Worm (Caenorhabditis elegans) whole organism, L2 larva: ENCODE measurements around the gene F56D1.1.

Experiments
- F13H6.1 ChIP-seq: sonication (generic microtip); optimal IDR thresholded peaks from 2 replicates; lab custom pipeline; 2016; ENCODE audit warnings: missing genetic modification characterization, missing compliant biosample characterization
- R02D3.7 ChIP-seq: fragments of 150-350 bp; optimal IDR thresholded peaks from 2 replicates; lab custom pipeline; 2014; ENCODE audit warnings: missing biosample characterization, missing genetic modification characterization
- Y55F3AM.14 ChIP-seq: fragments of 200-800 bp; sonication (Bioruptor generic); optimal IDR thresholded peaks from 2 replicates; lab custom pipeline; 2018; ENCODE audit warnings: mild to moderate bottlenecking, missing genetic modification characterization, missing compliant biosample characterization
- blmp-1 ChIP-seq: sonication (generic microtip); optimal IDR thresholded peaks from 2 replicates; lab custom pipeline; 2017; ENCODE audit warnings: missing genetic modification characterization, mild to moderate bottlenecking, missing compliant biosample characterization, antibody characterized with exemption, moderate library complexity; ENCODE audit not compliant: insufficient read depth
- crh-2 ChIP-seq: sonication (generic microtip); optimal IDR thresholded peaks from 2 replicates; lab custom pipeline; 2017; ENCODE audit warnings: missing biosample characterization, missing genetic modification characterization
- dmd-4 ChIP-seq: sonication (generic microtip); optimal IDR thresholded peaks from 2 replicates; lab custom pipeline; 2017; ENCODE audit warnings: missing biosample characterization, missing genetic modification characterization
- elt-1 ChIP-seq: fragments of 150-350 bp; optimal IDR thresholded peaks from 2 replicates; lab custom pipeline; 2014; ENCODE audit warnings: missing biosample characterization, missing genetic modification characterization
- gmeb-1 ChIP-seq: fragments of 150-350 bp; optimal IDR thresholded peaks from 2 replicates; lab custom pipeline; 2014; ENCODE audit warnings: missing biosample characterization, missing genetic modification characterization
- mdl-1 ChIP-seq, 2 experiments: fragments of 150-350 bp in 1 of 2; sonication (generic microtip) in 1 of 2; optimal IDR thresholded peaks; 2 replicates each; lab custom pipeline; 2017; ENCODE audit warnings: missing biosample characterization in 2 of 2, missing genetic modification characterization in 2 of 2
- nhr-10 ChIP-seq: sonication (generic microtip); optimal IDR thresholded peaks from 2 replicates; lab custom pipeline; 2017; ENCODE audit warnings: missing biosample characterization, missing genetic modification characterization
- nhr-12 ChIP-seq: fragments of 150-350 bp; optimal IDR thresholded peaks from 2 replicates; lab custom pipeline; 2014; ENCODE audit warnings: missing biosample characterization, missing genetic modification characterization
- unc-39 ChIP-seq: fragments of 150-350 bp; optimal IDR thresholded peaks from 2 replicates; lab custom pipeline; 2014; ENCODE audit warnings: missing biosample characterization, missing genetic modification characterization
- zag-1 ChIP-seq: fragments of 150-350 bp; optimal IDR thresholded peaks from 2 replicates; lab custom pipeline; 2014; ENCODE audit warnings: missing biosample characterization, missing genetic modification characterization
- ztf-11 ChIP-seq: sonication (generic microtip); optimal IDR thresholded peaks from 2 replicates; lab custom pipeline; 2017; ENCODE audit warnings: missing biosample characterization, missing genetic modification characterization

- TF ChIP-seq unc-39 (tag; lab: Kevin White, UChicago) = no peak
- no peak for TF ChIP-seq nhr-10
- no peak for TF ChIP-seq blmp-1 (tag; lab: Kevin White, UChicago)
- no peak for TF ChIP-seq zag-1 (tag; lab: Kevin White, UChicago)
- no peak for TF ChIP-seq Y55F3AM.14 (GFP tag; lab: Kevin White, UChicago)
- no peak for TF ChIP-seq nhr-12 (tag; lab: Kevin White, UChicago)
- no peak for TF ChIP-seq elt-1 (tag; lab: Kevin White, UChicago)
- peak; percentile 41 for TF ChIP-seq F13H6.1 (tag; lab: Kevin White, UChicago)
- TF ChIP-seq mdl-1 (tag; optimal IDR thresholded peaks at IDR 0.05; lab: Kevin White, UChicago) = no peak
- no peak for TF ChIP-seq dmd-4 (tag; lab: Kevin White, UChicago)
- TF ChIP-seq crh-2 (tag; lab: Kevin White, UChicago) = peak; percentile 34
- TF ChIP-seq gmeb-1 (tag; lab: Kevin White, UChicago) = peak; percentile 96
- no peak for TF ChIP-seq R02D3.7
- TF ChIP-seq ztf-11 (tag; lab: Kevin White, UChicago) = no peak
These were observed 4.4 kb upstream of the F56D1.1 start, which contains the start of gene mrps-16 for ce11 chrII:5473946-5474423.
